Fruit fly (Drosophila melanogaster): Measurements from ENCODE around the gene CG32104.
A peak's percentile ranks its signal among the peaks of the same experiment; 100 is the strongest.

Gene CG32104

DNA sequence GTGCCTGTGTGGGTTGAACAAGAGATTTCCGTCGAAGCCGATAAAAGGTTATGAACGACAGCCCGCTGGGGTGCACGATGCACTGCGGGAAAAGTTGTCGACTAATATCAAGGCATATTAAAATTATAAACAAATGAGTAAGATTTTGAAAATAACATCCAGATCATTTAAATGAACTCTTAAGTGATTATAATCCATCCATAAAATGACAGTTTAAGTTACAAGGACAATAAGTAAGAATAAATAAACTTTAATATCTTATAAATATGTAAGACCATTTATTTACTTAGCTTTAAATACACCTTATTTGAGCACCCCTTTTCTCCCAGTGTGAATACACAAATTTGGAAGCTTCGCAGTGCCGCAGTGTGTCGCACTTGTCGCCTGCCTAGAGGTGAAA, 44.9 kb upstream of the CG32104 start (continued):
- TF ChIP-seq sens (GFP tag), result peak; percentile 19
- no peak for TF ChIP-seq sob (GFP tag; IDR thresholded peaks at IDR 0.05)
- TF ChIP-seq gem (tag; optimal IDR thresholded peaks at IDR 0.05), result peak; percentile 37
- TF ChIP-seq CG8924 (tag; optimal IDR thresholded peaks at IDR 0.05), result peak; percentile 41
- TF ChIP-seq pan (optimal IDR thresholded peaks at IDR 0.05), result no peak
- TF ChIP-seq pan (GFP tag; optimal IDR thresholded peaks at IDR 0.05 in 1 of 2, IDR thresholded peaks at IDR 0.05 in 1 of 2), result no peak
- no peak for TF ChIP-seq trh (GFP tag; optimal IDR thresholded peaks at IDR 0.05)
- TF ChIP-seq CG4730 (GFP tag; IDR thresholded peaks at IDR 0.05), result no peak
- TF ChIP-seq tx (GFP tag; optimal IDR thresholded peaks at IDR 0.05), result no peak
- peak; percentile 25 for TF ChIP-seq CG4424 (GFP tag; optimal IDR thresholded peaks at IDR 0.05)
- TF ChIP-seq Xrp1 (GFP tag; IDR thresholded peaks at IDR 0.05), result peak; percentile 39; the same call in 1 of the 2 replicates
- TF ChIP-seq CG11560 (tag; IDR thresholded peaks at IDR 0.05), result no peak
- TF ChIP-seq row (GFP tag; IDR thresholded peaks at IDR 0.05), result peak; percentile 22; the same call in 1 of the 3 replicates
- TF ChIP-seq amos (GFP tag; IDR thresholded peaks at IDR 0.05; ENCODE audit: partially characterized antibody), result no peak
- TF ChIP-seq CG33213 (GFP tag; optimal IDR thresholded peaks at IDR 0.05), result no peak
- TF ChIP-seq CG1233 (GFP tag; optimal IDR thresholded peaks at IDR 0.05), result no peak
- no peak for TF ChIP-seq fd102C (GFP tag; optimal IDR thresholded peaks at IDR 0.05)
- TF ChIP-seq CG5180 (GFP tag; optimal IDR thresholded peaks at IDR 0.05), result no peak
- TF ChIP-seq jumu (GFP tag; optimal IDR thresholded peaks at IDR 0.05), result no peak
- TF ChIP-seq D19A (tag; optimal IDR thresholded peaks at IDR 0.05), result peak; percentile 15
- no peak for TF ChIP-seq CG1792 (GFP tag; optimal IDR thresholded peaks at IDR 0.05)
- no peak for TF ChIP-seq CG11093 (GFP tag; IDR thresholded peaks at IDR 0.05)
- TF ChIP-seq CG31441 (GFP tag; IDR thresholded peaks at IDR 0.05), result 0 out of 2 replicates have a peak, but pooled peaks have one; percentile 39
- no peak for TF ChIP-seq en (GFP tag; optimal IDR thresholded peaks at IDR 0.05)
- TF ChIP-seq CG16815 (GFP tag; optimal IDR thresholded peaks at IDR 0.05), result peak; percentile 21
- TF ChIP-seq CG9817 (tag; optimal IDR thresholded peaks at IDR 0.05), result no peak
- TF ChIP-seq ttk (GFP tag; IDR thresholded peaks at IDR 0.05), result no peak
- TF ChIP-seq CG18764 (GFP tag; optimal IDR thresholded peaks at IDR 0.05), result no peak
- TF ChIP-seq Dbx (GFP tag; IDR thresholded peaks at IDR 0.05), result no peak
- TF ChIP-seq zen (tag; optimal IDR thresholded peaks at IDR 0.05), result peak; percentile 46
- TF ChIP-seq gce (GFP tag; IDR thresholded peaks at IDR 0.05), result no peak
- TF ChIP-seq usp (GFP tag; optimal IDR thresholded peaks at IDR 0.05), result no peak
- TF ChIP-seq kni (GFP tag; optimal IDR thresholded peaks at IDR 0.05), result no peak
- TF ChIP-seq bcd (GFP tag; optimal IDR thresholded peaks at IDR 0.05), result no peak
- TF ChIP-seq CG17612 (GFP tag; IDR thresholded peaks at IDR 0.05), result no peak
- TF ChIP-seq hth (optimal IDR thresholded peaks at IDR 0.05), result no peak
- TF ChIP-seq CG33557 (GFP tag; optimal IDR thresholded peaks at IDR 0.05), result peak; percentile 6
- TF ChIP-seq Blimp-1 (GFP tag; optimal IDR thresholded peaks at IDR 0.05), result peak; percentile 49
- TF ChIP-seq mirr (GFP tag; optimal IDR thresholded peaks at IDR 0.05), result no peak
- no peak for TF ChIP-seq CG12236 (GFP tag; optimal IDR thresholded peaks at IDR 0.05)
- TF ChIP-seq D (optimal IDR thresholded peaks at IDR 0.05), result no peak
- peak; percentile 72 for TF ChIP-seq D (GFP tag; optimal IDR thresholded peaks at IDR 0.05)
- TF ChIP-seq bowl (GFP tag; IDR thresholded peaks at IDR 0.05), result no peak
- TF ChIP-seq CG42726 (GFP tag; IDR thresholded peaks at IDR 0.05; ENCODE audit: partially characterized antibody), result no peak
- no peak for TF ChIP-seq dimm (GFP tag; IDR thresholded peaks at IDR 0.05)
- no peak for TF ChIP-seq Doc3 (GFP tag; IDR thresholded peaks at IDR 0.05; ENCODE audit: partially characterized antibody)
- TF ChIP-seq Stat92E (GFP tag; optimal IDR thresholded peaks at IDR 0.05), result peak in 1 of 3 experiments; percentile 13
- peak in 1 of 3 experiments; percentile 66 for TF ChIP-seq lola (GFP tag; optimal IDR thresholded peaks at IDR 0.05)
- peak; percentile 21 for TF ChIP-seq Ssrp (tag; optimal IDR thresholded peaks at IDR 0.05)
- TF ChIP-seq shn (GFP tag; optimal IDR thresholded peaks at IDR 0.05), result no peak
- TF ChIP-seq CG12769 (tag; optimal IDR thresholded peaks at IDR 0.05), result no peak
- no peak for TF ChIP-seq zen2 (GFP tag; IDR thresholded peaks at IDR 0.05; ENCODE audit: partially characterized antibody)
